Fruit fly (Drosophila melanogaster): ENCODE data around the gene scpr-A.

Gene scpr-A

dm6 chr3R:11225220-11225619 lies 15.8 kb upstream of the scpr-A start, which contains the start of gene scpr-C:
TSS of gene scpr-C (plus strand) at chr3R:11225520.
- TF ChIP-seq Lpt (GFP tag; optimal IDR thresholded peaks at IDR 0.05) (no peak), Blimp-1 (GFP tag; optimal IDR thresholded peaks at IDR 0.05) (no peak)

dm6 chr3R:11226496-11226895 lies 14.5 kb upstream of the scpr-A start, which contains the start of gene CG17726:
TSS of gene CG17726 (plus strand) at chr3R:11226762.
- peak; percentile 99 for TF ChIP-seq CG34406 (GFP tag; optimal IDR thresholded peaks at IDR 0.05)
- TF ChIP-seq achi (GFP tag; optimal IDR thresholded peaks at IDR 0.05): peak; percentile 96
- TF ChIP-seq dac (GFP tag; optimal IDR thresholded peaks at IDR 0.05): peak; percentile 71
- TF ChIP-seq CG6163 (GFP tag; IDR thresholded peaks at IDR 0.05): peak; percentile 99
- TF ChIP-seq Gug (GFP tag; IDR thresholded peaks at IDR 0.05): peak; percentile 96
- peak; percentile 96 for TF ChIP-seq net (GFP tag; optimal IDR thresholded peaks at IDR 0.05)
- TF ChIP-seq CG16779 (tag; optimal IDR thresholded peaks at IDR 0.05): no peak
- peak; percentile 89 for TF ChIP-seq CG6854 (GFP tag; optimal IDR thresholded peaks at IDR 0.05)
- no peak for TF ChIP-seq spab (GFP tag; optimal IDR thresholded peaks at IDR 0.05)
- no peak for TF ChIP-seq vri (GFP tag; optimal IDR thresholded peaks at IDR 0.05)
- peak; percentile 97 for TF ChIP-seq acj6 (GFP tag; optimal IDR thresholded peaks at IDR 0.05)
- no peak for TF ChIP-seq CG4318 (GFP tag; optimal IDR thresholded peaks at IDR 0.05)
- peak; percentile 97 for TF ChIP-seq Sox14 (GFP tag; optimal IDR thresholded peaks at IDR 0.05)
- peak; percentile 98 for TF ChIP-seq svp (GFP tag)
- peak; percentile 96 for TF ChIP-seq dsx (GFP tag; optimal IDR thresholded peaks at IDR 0.05; ENCODE audit: poor library complexity, severe bottlenecking)
- TF ChIP-seq OdsH (GFP tag; optimal IDR thresholded peaks at IDR 0.05): peak; percentile 97
- TF ChIP-seq fkh (GFP tag; optimal IDR thresholded peaks at IDR 0.05): no peak
- TF ChIP-seq CG6276 (GFP tag; optimal IDR thresholded peaks at IDR 0.05): no peak
- no peak for TF ChIP-seq fd85E (GFP tag; optimal IDR thresholded peaks at IDR 0.05)
- peak; percentile 97 for TF ChIP-seq CG8632 (GFP tag; optimal IDR thresholded peaks at IDR 0.05)
- peak; percentile 89 to 95 for TF ChIP-seq salr (GFP tag; optimal IDR thresholded peaks at IDR 0.05)
- TF ChIP-seq topi (GFP tag; optimal IDR thresholded peaks at IDR 0.05): peak; percentile 97
- peak; percentile 96 for TF ChIP-seq Met (GFP tag; optimal IDR thresholded peaks at IDR 0.05)
- no peak for TF ChIP-seq Hr38 (GFP tag; optimal IDR thresholded peaks at IDR 0.05)
- peak; percentile 80 for TF ChIP-seq Blimp-1 (GFP tag; optimal IDR thresholded peaks at IDR 0.05)
- peak; percentile 92 for TF ChIP-seq Ets21C (GFP tag; optimal IDR thresholded peaks at IDR 0.05)
- peak in 1 of 2 experiments; percentile 96 for TF ChIP-seq ss (GFP tag; optimal IDR thresholded peaks at IDR 0.05)
- TF ChIP-seq Hr4 (GFP tag; optimal IDR thresholded peaks at IDR 0.05): no peak
- peak; percentile 92 for TF ChIP-seq Sox102F (GFP tag; optimal IDR thresholded peaks at IDR 0.05)
- peak; percentile 97 for TF ChIP-seq CG31627 (GFP tag; optimal IDR thresholded peaks at IDR 0.05)
- TF ChIP-seq CG10669 (GFP tag; optimal IDR thresholded peaks at IDR 0.05): peak; percentile 94
- no peak for TF ChIP-seq CG11762 (GFP tag; optimal IDR thresholded peaks at IDR 0.05; ENCODE audit: insufficient read depth)
- no peak for TF ChIP-seq CG8319 (GFP tag; optimal IDR thresholded peaks at IDR 0.05)
- TF ChIP-seq CG6808 (GFP tag; optimal IDR thresholded peaks at IDR 0.05): peak; percentile 89
- peak; percentile 90 for TF ChIP-seq fd59A (GFP tag; optimal IDR thresholded peaks at IDR 0.05)
- TF ChIP-seq Sox15 (GFP tag; optimal IDR thresholded peaks at IDR 0.05): peak; percentile 94
- no peak for TF ChIP-seq CG10631 (GFP tag; optimal IDR thresholded peaks at IDR 0.05)
- peak; percentile 99 for TF ChIP-seq CG8119 (GFP tag; IDR thresholded peaks at IDR 0.05)
- peak; percentile 97 for TF ChIP-seq pdm3 (GFP tag; optimal IDR thresholded peaks at IDR 0.05)
- peak; percentile 98 for TF ChIP-seq CG3032 (tag; optimal IDR thresholded peaks at IDR 0.05)
- TF ChIP-seq CG15336 (GFP tag; IDR thresholded peaks at IDR 0.05): peak; percentile 99
- TF ChIP-seq cyc (GFP tag; optimal IDR thresholded peaks at IDR 0.05): peak; percentile 95
- TF ChIP-seq Eip78C (GFP tag): peak; percentile 99
- TF ChIP-seq Eip75B (GFP tag; optimal IDR thresholded peaks at IDR 0.05): peak; percentile 96
- TF ChIP-seq CG11902 (GFP tag; optimal IDR thresholded peaks at IDR 0.05): peak; percentile 92
- TF ChIP-seq Ets96B (tag; optimal IDR thresholded peaks at IDR 0.05): peak; percentile 97
- TF ChIP-seq CG11294 (GFP tag; IDR thresholded peaks at IDR 0.05): peak; percentile 95
- peak; percentile 93 for TF ChIP-seq CG1621 (tag; optimal IDR thresholded peaks at IDR 0.05)
- peak; percentile 87 for TF ChIP-seq Lpt (GFP tag; optimal IDR thresholded peaks at IDR 0.05)
- TF ChIP-seq lz (GFP tag; optimal IDR thresholded peaks at IDR 0.05): peak; percentile 97

Data from whole organism, prepupa.